Worm (Caenorhabditis elegans) whole organism, L1 larva: Measurements from ENCODE around the gene dyf-3.
A peak's percentile ranks its signal among the peaks of the same experiment; 100 is the strongest.

Experiments used
- C04F5.9 ChIP-seq: sonication (generic microtip); optimal IDR thresholded peaks from 2 replicates; lab custom pipeline; 2016; ENCODE audit warnings: missing genetic modification characterization, missing compliant biosample characterization
- C34B4.2 ChIP-seq: sonication (generic microtip); optimal IDR thresholded peaks from 2 replicates; lab custom pipeline; 2017; ENCODE audit warnings: mild to moderate bottlenecking, missing genetic modification characterization, missing compliant biosample characterization
- nhr-77 ChIP-seq: fragments of 150-350 bp; optimal IDR thresholded peaks from 2 replicates; lab custom pipeline; 2014; ENCODE audit warnings: missing biosample characterization, missing genetic modification characterization
- unc-62 ChIP-seq: fragments of 150-350 bp; optimal IDR thresholded peaks from 2 replicates; lab custom pipeline; 2014; ENCODE audit warnings: missing biosample characterization, missing genetic modification reagents, missing genetic modification characterization

ce11 chrIV:3384593-3384992 is 14.4 kb downstream of the dyf-3 start:
- peak; percentile 78 for TF ChIP-seq nhr-77 (tag; lab: Kevin White, UChicago)
- no peak for TF ChIP-seq C34B4.2 (tag; lab: Kevin White, UChicago)
- no peak for TF ChIP-seq unc-62 (GFP tag; lab: Kevin White, UChicago)
- peak; percentile 66 for TF ChIP-seq C04F5.9 (tag; lab: Kevin White, UChicago)
